Fruit fly (Drosophila melanogaster) whole organism, embryonic: ENCODE measurements around the gene CG9837.
A peak's percentile ranks its signal among the peaks of the same experiment; 100 is the strongest.

ENCODE experiments used
- Atf6 ChIP-seq: fragments of 200-800 bp; sonication (Bioruptor generic); IDR thresholded peaks from 2 replicates; pipeline ENCODE4 v1.3.6; 2022; ENCODE audit warnings: missing biosample characterization, missing genetic modification characterization
- BEAF-32 ChIP-seq: fragments of 200-800 bp; sonication (Bioruptor generic); optimal IDR thresholded peaks from 3 replicates; lab custom pipeline; 2017; ENCODE audit warnings: missing biosample characterization, missing genetic modification characterization, mild to moderate bottlenecking, moderate library complexity, missing genetic modification reagents
- C15 ChIP-seq: fragments of 200-800 bp; sonication (Bioruptor generic); IDR thresholded peaks from 3 replicates; pipeline ENCODE4 v1.3.6; 2022; ENCODE audit warnings: missing biosample characterization, missing genetic modification characterization
- CG10267 ChIP-seq: fragments of 200-800 bp; sonication (Bioruptor generic); optimal IDR thresholded peaks from 2 replicates; lab custom pipeline; 2018; ENCODE audit warnings: missing biosample characterization, mild to moderate bottlenecking, missing genetic modification characterization, moderate library complexity
- CG10654 ChIP-seq: fragments of 200-800 bp; sonication (Bioruptor generic); optimal IDR thresholded peaks from 2 replicates; lab custom pipeline; 2016; ENCODE audit warnings: missing biosample characterization, missing genetic modification characterization
- CG11085 ChIP-seq: fragments of 200-800 bp; sonication (Bioruptor generic); IDR thresholded peaks from 2 replicates; pipeline ENCODE4 v1.3.6; 2022; ENCODE audit warnings: missing biosample characterization, missing genetic modification characterization
- CG12236 ChIP-seq: fragments of 200-800 bp; sonication (Bioruptor generic); optimal IDR thresholded peaks from 2 replicates; lab custom pipeline; 2016; ENCODE audit warnings: missing biosample characterization, missing genetic modification characterization
- CG14965 ChIP-seq: fragments of 200-800 bp; sonication (Bioruptor generic); optimal IDR thresholded peaks from 2 replicates; lab custom pipeline; 2016; ENCODE audit warnings: missing biosample characterization, missing genetic modification characterization, borderline replicate concordance
- CG15011 ChIP-seq: fragments of 200-800 bp; sonication (Bioruptor generic); optimal IDR thresholded peaks from 3 replicates; lab custom pipeline; 2018; ENCODE audit warnings: missing biosample characterization, mild to moderate bottlenecking, missing genetic modification characterization
- CG15479 ChIP-seq: fragments of 200-800 bp; sonication (Bioruptor generic); optimal IDR thresholded peaks from 3 replicates; lab custom pipeline; 2019; ENCODE audit warnings: missing biosample characterization, mild to moderate bottlenecking, missing genetic modification characterization, moderate library complexity
- CG15601 ChIP-seq: fragments of 200-800 bp; sonication (Bioruptor generic); optimal IDR thresholded peaks from 3 replicates; lab custom pipeline; 2019; ENCODE audit warnings: missing biosample characterization, mild to moderate bottlenecking, missing genetic modification characterization, moderate library complexity
- CG16779 ChIP-seq: fragments of 200-800 bp; sonication (Bioruptor generic); IDR thresholded peaks from 2 replicates; pipeline ENCODE4 v1.3.6; 2022; ENCODE audit warnings: missing biosample characterization, missing genetic modification characterization
- CG17361 ChIP-seq: fragments of 200-800 bp; sonication (Bioruptor generic); IDR thresholded peaks from 3 replicates; pipeline ENCODE4 v1.3.6; 2022; ENCODE audit warnings: missing biosample characterization, missing genetic modification characterization
- CG17385 ChIP-seq: fragments of 200-800 bp; sonication (Bioruptor generic); optimal IDR thresholded peaks from 3 replicates; lab custom pipeline; 2018; ENCODE audit warnings: missing biosample characterization, mild to moderate bottlenecking, missing genetic modification characterization
- CG17912 ChIP-seq: fragments of 200-800 bp; sonication (Bioruptor generic); optimal IDR thresholded peaks from 2 replicates; lab custom pipeline; 2018; ENCODE audit warnings: missing biosample characterization, mild to moderate bottlenecking, missing genetic modification characterization
- CG18262 ChIP-seq: fragments of 200-800 bp; optimal IDR thresholded peaks from 3 replicates; lab custom pipeline; 2019; ENCODE audit warnings: missing biosample characterization, mild to moderate bottlenecking, missing genetic modification characterization, moderate library complexity
- CG18764 ChIP-seq: fragments of 200-800 bp; sonication (Bioruptor generic); optimal IDR thresholded peaks from 3 replicates; lab custom pipeline; 2016; ENCODE audit warnings: missing biosample characterization, missing genetic modification characterization
- CG31224 ChIP-seq: fragments of 200-800 bp; sonication (Bioruptor generic); IDR thresholded peaks from 2 replicates; pipeline ENCODE4 v1.3.6; 2022; ENCODE audit warnings: missing biosample characterization, missing genetic modification characterization
- CG3163 ChIP-seq: fragments of 200-800 bp; sonication (Bioruptor generic); optimal IDR thresholded peaks from 3 replicates; lab custom pipeline; 2016; ENCODE audit warnings: missing biosample characterization, missing genetic modification characterization
- CG32767 ChIP-seq: fragments of 200-800 bp; sonication (Bioruptor generic); IDR thresholded peaks from 2 replicates; pipeline ENCODE4 v1.3.6; 2022; ENCODE audit warnings: missing biosample characterization, missing genetic modification characterization
- CG33557 ChIP-seq: fragments of 200-800 bp; sonication (Bioruptor generic); optimal IDR thresholded peaks from 2 replicates; lab custom pipeline; 2019; ENCODE audit warnings: missing biosample characterization, mild to moderate bottlenecking, missing genetic modification characterization, moderate library complexity
- CG42726 ChIP-seq: fragments of 200-800 bp; sonication (Bioruptor generic); IDR thresholded peaks from 2 replicates; pipeline ENCODE4 v1.3.6; 2022; ENCODE audit warnings: missing biosample characterization, missing genetic modification characterization; ENCODE audit not compliant: partially characterized antibody
- CG6254 ChIP-seq: fragments of 200-800 bp; sonication (Bioruptor generic); optimal IDR thresholded peaks from 3 replicates; lab custom pipeline; 2017; ENCODE audit warnings: mild to moderate bottlenecking, missing biosample characterization, missing genetic modification reagents, missing genetic modification characterization
- CG6689 ChIP-seq: fragments of 200-800 bp; sonication (Bioruptor generic); IDR thresholded peaks from 2 replicates; pipeline ENCODE4 v1.3.6; 2022; ENCODE audit warnings: missing biosample characterization, missing genetic modification characterization
- Doc2 ChIP-seq: fragments of 200-800 bp; sonication (Bioruptor generic); IDR thresholded peaks from 2 replicates; pipeline ENCODE4 v1.3.6; 2022; ENCODE audit warnings: missing biosample characterization, missing genetic modification characterization
- Hand ChIP-seq: fragments of 200-800 bp; sonication (Bioruptor generic); optimal IDR thresholded peaks from 2 replicates; lab custom pipeline; 2017; ENCODE audit warnings: mild to moderate bottlenecking, missing biosample characterization, missing genetic modification reagents, missing genetic modification characterization
- NC2α ChIP-seq: fragments of 200-800 bp; sonication (Bioruptor generic); optimal IDR thresholded peaks from 2 replicates; lab custom pipeline; 2016; ENCODE audit warnings: missing biosample characterization, missing genetic modification characterization
- Six4 ChIP-seq: fragments of 200-800 bp; sonication (Bioruptor generic); optimal IDR thresholded peaks from 2 replicates; lab custom pipeline; 2016; ENCODE audit warnings: missing biosample characterization, missing genetic modification characterization
- ac ChIP-seq: fragments of 200-800 bp; sonication (Bioruptor generic); optimal IDR thresholded peaks from 3 replicates; lab custom pipeline; 2017; ENCODE audit warnings: missing biosample characterization, mild to moderate bottlenecking, missing genetic modification characterization
- az2 ChIP-seq: fragments of 200-800 bp; sonication (Bioruptor generic); optimal IDR thresholded peaks from 3 replicates; lab custom pipeline; 2016; ENCODE audit warnings: missing biosample characterization, missing genetic modification characterization
- dmrt99B ChIP-seq: fragments of 200-800 bp; sonication (Bioruptor generic); optimal IDR thresholded peaks from 2 replicates; lab custom pipeline; 2018; ENCODE audit warnings: missing biosample characterization, mild to moderate bottlenecking, missing genetic modification characterization, moderate library complexity
- ewg ChIP-seq: fragments of 200-800 bp; sonication (Bioruptor generic); optimal IDR thresholded peaks from 3 replicates; lab custom pipeline; 2017; ENCODE audit warnings: mild to moderate bottlenecking, missing biosample characterization, missing genetic modification reagents, missing genetic modification characterization
- ftz-f1 ChIP-seq: fragments of 200-800 bp; sonication (Bioruptor generic); optimal IDR thresholded peaks from 2 replicates; lab custom pipeline; 2016; ENCODE audit warnings: missing biosample characterization, missing genetic modification characterization
- grau ChIP-seq: fragments of 200-800 bp; optimal IDR thresholded peaks from 3 replicates; lab custom pipeline; 2019; ENCODE audit warnings: missing biosample characterization, mild to moderate bottlenecking, missing genetic modification characterization, moderate library complexity
- ind ChIP-seq: fragments of 200-800 bp; sonication (Bioruptor generic); optimal IDR thresholded peaks from 3 replicates; lab custom pipeline; 2016; ENCODE audit warnings: missing biosample characterization, missing genetic modification characterization
- lilli ChIP-seq: fragments of 200-800 bp; sonication (Bioruptor generic); optimal IDR thresholded peaks from 3 replicates; lab custom pipeline; 2016; ENCODE audit warnings: missing biosample characterization, missing genetic modification characterization
- nau ChIP-seq: fragments of 200-800 bp; sonication (Bioruptor generic); optimal IDR thresholded peaks from 3 replicates; lab custom pipeline; 2017; ENCODE audit warnings: missing biosample characterization, mild to moderate bottlenecking, missing genetic modification characterization, missing genetic modification reagents
- nom ChIP-seq: fragments of 200-800 bp; sonication (Bioruptor generic); optimal IDR thresholded peaks from 2 replicates; lab custom pipeline; 2017; ENCODE audit warnings: missing biosample characterization, missing genetic modification characterization, mild to moderate bottlenecking, moderate library complexity, missing genetic modification reagents
- pan ChIP-seq, 4 experiments: fragments of >200 bp in 3 of 4; fragments of 200-800 bp in 1 of 4; sonication (Bioruptor generic) in 1 of 4; optimal IDR thresholded peaks in 3 of 4; IDR thresholded peaks in 1 of 4; 2 replicates each; pipeline versions ENCODE4 v1.3.6 to Lab custom; 2017 to 2022; ENCODE audit warnings: missing biosample characterization in 2 of 4, missing genetic modification characterization in 2 of 4, mixed read lengths in 1 of 4
- prd ChIP-seq, 3 experiments: fragments of >200 bp in 2 of 3; fragments of 200-800 bp in 1 of 3; sonication (Bioruptor generic) in 1 of 3; optimal IDR thresholded peaks in 2 of 3; IDR thresholded peaks in 1 of 3; 2 replicates in 2 of 3; 3 replicates in 1 of 3; pipeline versions ENCODE4 v1.3.6 to Lab custom; 2017 to 2022; ENCODE audit warnings: missing biosample characterization in 1 of 3, missing genetic modification characterization in 1 of 3
- slbo ChIP-seq: fragments of 200-800 bp; sonication (Bioruptor generic); IDR thresholded peaks from 2 replicates; pipeline ENCODE4 v1.3.6; 2022; ENCODE audit warnings: missing biosample characterization, missing genetic modification characterization
- sr ChIP-seq: fragments of 200-800 bp; sonication (Bioruptor generic); IDR thresholded peaks from 3 replicates; pipeline ENCODE4 v1.3.6; 2022; ENCODE audit warnings: missing biosample characterization, missing genetic modification characterization
- tgo ChIP-seq: fragments of 200-800 bp; sonication (Bioruptor generic); IDR thresholded peaks from 3 replicates; pipeline ENCODE4 v1.3.6; 2022; ENCODE audit warnings: missing biosample characterization, missing genetic modification characterization
- tin ChIP-seq: fragments of 200-800 bp; sonication (Bioruptor generic); optimal IDR thresholded peaks from 3 replicates; lab custom pipeline; 2016; ENCODE audit warnings: missing biosample characterization, missing genetic modification characterization
- trem ChIP-seq: fragments of 200-800 bp; optimal IDR thresholded peaks from 3 replicates; lab custom pipeline; 2019; ENCODE audit warnings: missing biosample characterization, mild to moderate bottlenecking, missing genetic modification characterization, moderate library complexity
- unpg ChIP-seq: fragments of 200-800 bp; sonication (Bioruptor generic); optimal IDR thresholded peaks from 3 replicates; lab custom pipeline; 2018; ENCODE audit warnings: missing biosample characterization, mild to moderate bottlenecking, missing genetic modification characterization, moderate library complexity
- vvl ChIP-seq: fragments of 200-800 bp; sonication (Bioruptor generic); IDR thresholded peaks from 2 replicates; pipeline ENCODE4 v1.3.6; 2022; ENCODE audit warnings: missing biosample characterization, missing genetic modification characterization

CG9837 gene

dm6 chr3R:8849373-8850228 is 36.2 kb upstream of the CG9837 start:
- no peak for TF ChIP-seq Six4 (GFP tag; lab: Kevin White, UChicago)
- TF ChIP-seq CG6689 (GFP tag; lab: Robert Waterston, UW) = 0 out of 2 replicates have a peak, but pooled peaks have one; percentile 21
- TF ChIP-seq Hand (GFP tag; lab: Kevin White, UChicago) = no peak
- TF ChIP-seq prd (optimal IDR thresholded peaks at IDR 0.05; lab: Kevin White, UChicago) = no peak
- peak; percentile 50; the same call in 2 of the 3 replicates for TF ChIP-seq prd (GFP tag; IDR thresholded peaks at IDR 0.05; lab: Robert Waterston, UW)
- peak; percentile 43; the same call in 1 of the 2 replicates for TF ChIP-seq slbo (GFP tag; lab: Robert Waterston, UW)
- TF ChIP-seq CG14965 (GFP tag; lab: Kevin White, UChicago) = no peak
- peak; percentile 25 for TF ChIP-seq ac
- no peak for TF ChIP-seq Atf6 (GFP tag; lab: Robert Waterston, UW)
- TF ChIP-seq CG17385 (GFP tag; lab: Kevin White, UChicago) = no peak
- TF ChIP-seq CG17912 (GFP tag; lab: Kevin White, UChicago) = no peak
- TF ChIP-seq CG17361 (GFP tag; lab: Robert Waterston, UW) = 0 out of 3 replicates have a peak, but pooled peaks have one; percentile 38
- no peak for TF ChIP-seq CG42726 (GFP tag; lab: Robert Waterston, UW)
- peak; percentile 12 for TF ChIP-seq nom (GFP tag; lab: Kevin White, UChicago)
- peak; percentile 1 for TF ChIP-seq CG10654 (GFP tag; lab: Kevin White, UChicago)
- TF ChIP-seq vvl (GFP tag; lab: Robert Waterston, UW) = peak; percentile 60; the same call in 1 of the 2 replicates
- TF ChIP-seq CG16779 (GFP tag; lab: Robert Waterston, UW) = no peak
- TF ChIP-seq ftz-f1 (GFP tag; lab: Kevin White, UChicago) = no peak
- no peak for TF ChIP-seq CG12236 (GFP tag; lab: Kevin White, UChicago)
- no peak for TF ChIP-seq ewg
- peak; percentile 54 for TF ChIP-seq CG18262 (tag; lab: Kevin White, UChicago)
- TF ChIP-seq tgo (GFP tag; lab: Robert Waterston, UW) = no peak
- TF ChIP-seq dmrt99B (tag; lab: Kevin White, UChicago) = peak; percentile 24
- TF ChIP-seq ind (GFP tag; lab: Kevin White, UChicago) = no peak
- no peak for TF ChIP-seq CG15601 (tag; lab: Kevin White, UChicago)
- no peak for TF ChIP-seq CG33557 (GFP tag; lab: Kevin White, UChicago)
- TF ChIP-seq az2 (GFP tag; lab: Kevin White, UChicago) = peak; percentile 24
- no peak for TF ChIP-seq CG15011 (GFP tag; lab: Kevin White, UChicago)
- no peak for TF ChIP-seq CG3163 (GFP tag; lab: Kevin White, UChicago)
- TF ChIP-seq nau = no peak
- TF ChIP-seq Doc2 (GFP tag; lab: Robert Waterston, UW) = no peak
- TF ChIP-seq C15 = no peak
- peak; percentile 40 for TF ChIP-seq grau (tag; lab: Kevin White, UChicago)
- TF ChIP-seq lilli = peak; percentile 5
- no peak for TF ChIP-seq BEAF-32 (GFP tag; lab: Kevin White, UChicago)
- no peak for TF ChIP-seq CG6254 (GFP tag; lab: Kevin White, UChicago)
- TF ChIP-seq sr (GFP tag; lab: Robert Waterston, UW) = no peak
- no peak for TF ChIP-seq CG31224 (GFP tag; lab: Robert Waterston, UW)
- no peak for TF ChIP-seq CG18764 (GFP tag; lab: Kevin White, UChicago)
- peak; percentile 59 for TF ChIP-seq unpg
- no peak for TF ChIP-seq CG11085 (GFP tag; lab: Robert Waterston, UW)
- TF ChIP-seq CG15479 (GFP tag; lab: Kevin White, UChicago) = no peak
- peak; percentile 44 for TF ChIP-seq CG10267 (tag; lab: Kevin White, UChicago)
- no peak for TF ChIP-seq pan (optimal IDR thresholded peaks at IDR 0.05; lab: Kevin White, UChicago)
- peak in 1 of 2 experiments; percentile 35 for TF ChIP-seq pan (GFP tag; optimal IDR thresholded peaks at IDR 0.05 in 1 of 2, IDR thresholded peaks at IDR 0.05 in 1 of 2)
- peak; percentile 20 for TF ChIP-seq trem
- TF ChIP-seq tin (GFP tag; lab: Kevin White, UChicago) = peak; percentile 16
- TF ChIP-seq NC2α = no peak
- TF ChIP-seq CG32767 (GFP tag; lab: Robert Waterston, UW) = no peak
